Fruit fly (Drosophila melanogaster): ENCODE results near the gene mRpS33.

- TF ChIP-seq CTCF (optimal IDR thresholded peaks at IDR 0.05) (no peak), CG8478 (optimal IDR thresholded peaks at IDR 0.05) (no peak)
Observed at dm6 chr3R:16395448-16395847, 40.9 kb downstream of the mRpS33 start.
